Worm (Caenorhabditis elegans) whole organism, L3 larva: Measurements from ENCODE around the gene srsx-34.

Experiments
- ama-1 ChIP-seq: fragments of 150-350 bp; optimal IDR thresholded peaks from 2 replicates; lab custom pipeline; 2018
- elt-3 ChIP-seq, 3 experiments: fragments of 150-350 bp in 1 of 3; sonication (generic microtip) in 2 of 3; optimal IDR thresholded peaks; 2 replicates in 2 of 3; 4 replicates in 1 of 3; lab custom pipeline; 2014 to 2017; ENCODE audit warnings: missing biosample characterization in 3 of 3, missing genetic modification characterization in 3 of 3
- jun-1 ChIP-seq: fragments of 150-350 bp; optimal IDR thresholded peaks from 2 replicates; lab custom pipeline; 2014; ENCODE audit warnings: missing biosample characterization, missing genetic modification reagents, missing genetic modification characterization
- lin-15B ChIP-seq: fragments of 150-350 bp; optimal IDR thresholded peaks from 2 replicates; lab custom pipeline; 2014; ENCODE audit warnings: missing biosample characterization, missing genetic modification characterization
- lin-39 ChIP-seq: fragments of 150-350 bp; optimal IDR thresholded peaks from 2 replicates; lab custom pipeline; 2018; ENCODE audit warnings: missing biosample characterization, missing genetic modification reagents, missing genetic modification characterization
- lsy-12 ChIP-seq: sonication (generic microtip); optimal IDR thresholded peaks from 2 replicates; lab custom pipeline; 2016; ENCODE audit warnings: mild to moderate bottlenecking, missing genetic modification characterization, missing compliant biosample characterization
- nfya-1 ChIP-seq: sonication (generic microtip); optimal IDR thresholded peaks from 2 replicates; lab custom pipeline; 2017; ENCODE audit warnings: missing genetic modification characterization, mild to moderate bottlenecking, missing compliant biosample characterization, antibody characterized with exemption, moderate library complexity; ENCODE audit not compliant: insufficient read depth
- nhr-11 ChIP-seq: fragments of 150-350 bp; optimal IDR thresholded peaks from 2 replicates; lab custom pipeline; 2014; ENCODE audit warnings: missing biosample characterization, missing genetic modification characterization
- nhr-23 ChIP-seq: fragments of 150-350 bp; optimal IDR thresholded peaks from 2 replicates; lab custom pipeline; 2014; ENCODE audit warnings: missing biosample characterization, missing genetic modification reagents, missing genetic modification characterization
- nhr-76 ChIP-seq: fragments of 150-350 bp; sonication (generic microtip); optimal IDR thresholded peaks from 5 replicates; lab custom pipeline; 2014; ENCODE audit warnings: missing biosample characterization, missing genetic modification characterization
- snpc-4 ChIP-seq: fragments of 150-350 bp; optimal IDR thresholded peaks from 2 replicates; lab custom pipeline; 2014; ENCODE audit warnings: missing biosample characterization, missing genetic modification characterization
- unc-62 ChIP-seq: fragments of 150-350 bp; sonication (generic microtip); optimal IDR thresholded peaks from 4 replicates; lab custom pipeline; 2014; ENCODE audit warnings: missing biosample characterization, missing genetic modification reagents, missing genetic modification characterization
- zag-1 ChIP-seq: fragments of 150-350 bp; optimal IDR thresholded peaks from 2 replicates; lab custom pipeline; 2014; ENCODE audit warnings: missing biosample characterization, missing genetic modification characterization
- ztf-11 ChIP-seq: fragments of 150-350 bp; optimal IDR thresholded peaks from 2 replicates; lab custom pipeline; 2014; ENCODE audit warnings: missing biosample characterization, missing genetic modification characterization

DNA sequence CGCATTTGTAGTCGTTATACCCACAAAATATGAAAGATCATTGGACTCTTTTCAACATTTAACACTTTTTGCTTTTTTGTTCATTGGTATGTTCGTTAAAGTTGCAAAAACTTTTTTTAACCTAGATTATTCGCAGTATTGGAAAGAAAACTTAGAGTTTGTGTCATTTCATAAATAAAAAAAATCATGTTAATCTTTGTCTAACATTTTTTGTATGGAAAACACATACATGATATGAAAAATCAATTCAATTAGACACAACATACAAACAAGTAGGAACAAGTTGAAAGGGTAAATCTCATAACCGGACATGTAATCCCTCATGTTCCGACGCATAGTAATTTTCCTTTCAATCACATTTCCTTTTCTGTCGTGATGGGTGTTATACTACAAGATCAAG is 34.6 kb upstream of the srsx-34 start, which contains the start of gene F59E11.2:
- no peak for TF ChIP-seq nfya-1 (tag; lab: Kevin White, UChicago)
- no peak for TF ChIP-seq snpc-4 (tag; lab: Kevin White, UChicago)
- no peak for TF ChIP-seq nhr-23 (tag; lab: Kevin White, UChicago)
- no peak for TF ChIP-seq unc-62 (GFP tag; lab: Kevin White, UChicago)
- no peak for TF ChIP-seq jun-1 (tag; lab: Kevin White, UChicago)
- TF ChIP-seq zag-1 (tag; lab: Kevin White, UChicago) = no peak
- no peak for TF ChIP-seq lin-15B (tag; lab: Kevin White, UChicago)
- no peak for TF ChIP-seq nhr-76
- no peak for TF ChIP-seq ama-1 (lab: Kevin White, UChicago)
- no peak for TF ChIP-seq ztf-11 (tag; lab: Kevin White, UChicago)
- TF ChIP-seq lin-39 = no peak
- TF ChIP-seq elt-3 (tag; optimal IDR thresholded peaks at IDR 0.05; lab: Kevin White, UChicago) = no peak
- TF ChIP-seq nhr-11 (tag; lab: Kevin White, UChicago) = no peak
- TF ChIP-seq lsy-12 = no peak
